Fruit fly (Drosophila melanogaster): ENCODE results near the gene step.

DNA sequence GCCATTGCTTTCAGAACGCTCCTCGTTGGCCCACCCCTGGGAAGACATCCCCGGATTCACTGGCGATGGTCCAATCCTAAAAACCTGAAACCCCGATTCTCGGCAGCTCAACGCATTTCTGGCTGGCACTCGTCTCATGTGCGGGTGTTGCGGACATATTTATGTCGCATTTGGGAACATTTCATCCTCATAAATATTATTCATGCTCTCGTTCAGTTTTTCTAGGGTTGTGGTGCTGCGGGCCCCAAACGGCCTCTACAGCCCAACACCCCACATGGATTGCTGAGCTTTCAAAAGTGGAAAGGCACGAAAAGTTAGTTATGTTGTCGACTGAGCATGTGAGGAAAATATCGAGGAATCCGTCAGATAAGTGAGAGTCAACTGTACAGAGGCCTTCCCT, 49.6 kb upstream of the step start:
- TF ChIP-seq lola (GFP tag; optimal IDR thresholded peaks at IDR 0.05) (no peak), brk (GFP tag; optimal IDR thresholded peaks at IDR 0.05) (no peak), dl (GFP tag; optimal IDR thresholded peaks at IDR 0.05; ENCODE audit: insufficient read depth in 1 of 2, partially characterized antibody in 2 of 2) (no peak), psq (GFP tag; optimal IDR thresholded peaks at IDR 0.05) (no peak), Rel (GFP tag; optimal IDR thresholded peaks at IDR 0.05) (no peak), Rel (tag; optimal IDR thresholded peaks at IDR 0.05) (no peak), Mio (GFP tag; optimal IDR thresholded peaks at IDR 0.05) (no peak), br (GFP tag; optimal IDR thresholded peaks at IDR 0.05) (no peak), CrebA (GFP tag; optimal IDR thresholded peaks at IDR 0.05; ENCODE audit: borderline replicate concordance) (no peak), usp (GFP tag; optimal IDR thresholded peaks at IDR 0.05) (no peak), h (GFP tag; optimal IDR thresholded peaks at IDR 0.05) (no peak), Hr78 (GFP tag; optimal IDR thresholded peaks at IDR 0.05) (no peak)
